Worm (Caenorhabditis elegans): Measurements from ENCODE around the gene Y105C5B.17.

Y105C5B.17 gene

ce11 chrIV:15938471-15938870 is 24.4 kb upstream of the Y105C5B.17 start:
- TF ChIP-seq Y55F3AM.14 (GFP tag; optimal IDR thresholded peaks at IDR 0.05): no peak
- no peak for TF ChIP-seq peb-1 (tag; optimal IDR thresholded peaks at IDR 0.05)
- TF ChIP-seq nhr-77 (tag; optimal IDR thresholded peaks at IDR 0.05): no peak
- no peak for TF ChIP-seq mdl-1 (tag; optimal IDR thresholded peaks at IDR 0.05)
- no peak for TF ChIP-seq nhr-12 (tag; optimal IDR thresholded peaks at IDR 0.05)
- no peak for TF ChIP-seq nhr-21 (tag; optimal IDR thresholded peaks at IDR 0.05)
- no peak for TF ChIP-seq nhr-237 (tag; optimal IDR thresholded peaks at IDR 0.05)
- no peak for TF ChIP-seq nhr-10 (tag; optimal IDR thresholded peaks at IDR 0.05)
- TF ChIP-seq egl-27 (tag; optimal IDR thresholded peaks at IDR 0.05): no peak
- TF ChIP-seq ceh-16 (tag; optimal IDR thresholded peaks at IDR 0.05): no peak
- no peak for TF ChIP-seq crh-2 (tag; optimal IDR thresholded peaks at IDR 0.05)
- no peak for TF ChIP-seq lin-13 (GFP tag; optimal IDR thresholded peaks at IDR 0.05)
- TF ChIP-seq fos-1 (tag; optimal IDR thresholded peaks at IDR 0.05): no peak
- no peak for TF ChIP-seq nhr-23 (tag; optimal IDR thresholded peaks at IDR 0.05)
- no peak for TF ChIP-seq ztf-4 (tag; optimal IDR thresholded peaks at IDR 0.05)
- no peak for TF ChIP-seq lin-39 (tag; optimal IDR thresholded peaks at IDR 0.05)
- TF ChIP-seq blmp-1 (tag; optimal IDR thresholded peaks at IDR 0.05; ENCODE audit: insufficient read depth): no peak
- TF ChIP-seq R02D3.7 (tag; optimal IDR thresholded peaks at IDR 0.05): no peak

- no peak for TF ChIP-seq nhr-10 (tag; optimal IDR thresholded peaks at IDR 0.05)
- TF ChIP-seq unc-55 (GFP tag; optimal IDR thresholded peaks at IDR 0.05): no peak
- TF ChIP-seq ceh-16 (tag; optimal IDR thresholded peaks at IDR 0.05): no peak
- no peak for TF ChIP-seq nhr-6 (tag; optimal IDR thresholded peaks at IDR 0.05)
- TF ChIP-seq zag-1 (tag; optimal IDR thresholded peaks at IDR 0.05): no peak
- no peak for TF ChIP-seq unc-62 (GFP tag; optimal IDR thresholded peaks at IDR 0.05)
- no peak for TF ChIP-seq sma-9 (GFP tag; optimal IDR thresholded peaks at IDR 0.05)
- no peak for TF ChIP-seq sma-9 (tag; optimal IDR thresholded peaks at IDR 0.05)
- TF ChIP-seq mab-5 (tag; optimal IDR thresholded peaks at IDR 0.05): no peak
- TF ChIP-seq fos-1 (tag; optimal IDR thresholded peaks at IDR 0.05): no peak
- no peak for TF ChIP-seq nhr-25 (tag; optimal IDR thresholded peaks at IDR 0.05)
- no peak for TF ChIP-seq ztf-11 (tag; optimal IDR thresholded peaks at IDR 0.05)
- TF ChIP-seq dmd-4 (tag; optimal IDR thresholded peaks at IDR 0.05): no peak
- TF ChIP-seq nhr-77 (tag; optimal IDR thresholded peaks at IDR 0.05): no peak
- TF ChIP-seq nhr-129 (tag; optimal IDR thresholded peaks at IDR 0.05): no peak
- no peak for TF ChIP-seq nhr-11 (tag; optimal IDR thresholded peaks at IDR 0.05)
- no peak for TF ChIP-seq ZK546.5 (tag; optimal IDR thresholded peaks at IDR 0.05)
- no peak for TF ChIP-seq ztf-1 (GFP tag; conservative IDR thresholded peaks at IDR 0.05)
- no peak for TF ChIP-seq blmp-1 (tag; optimal IDR thresholded peaks at IDR 0.05; ENCODE audit: insufficient read depth)
- TF ChIP-seq ama-1 (optimal IDR thresholded peaks at IDR 0.05): no peak
- TF ChIP-seq peb-1 (tag; optimal IDR thresholded peaks at IDR 0.05): no peak
Observed at ce11 chrIV:15940811-15941210, 22.1 kb upstream of the Y105C5B.17 start.

ce11 chrIV:15941403-15941802 is 21.5 kb upstream of the Y105C5B.17 start, which contains the start of gene Y105C5B.11:
Gene Y105C5B.11, minus strand, starts transcription at chrIV:15941503.
- no peak for TF ChIP-seq alr-1 (tag; optimal IDR thresholded peaks at IDR 0.05)
- TF ChIP-seq blmp-1 (tag; optimal IDR thresholded peaks at IDR 0.05; ENCODE audit: insufficient read depth): no peak

ce11 chrIV:15946507-15946906 is 16.4 kb upstream of the Y105C5B.17 start, which contains the start of gene skr-10:
Gene skr-10, plus strand, starts transcription at chrIV:15946807.
- TF ChIP-seq nhr-11 (tag; optimal IDR thresholded peaks at IDR 0.05) (no peak), sma-3 (GFP tag; optimal IDR thresholded peaks at IDR 0.05) (no peak), ztf-4 (tag; optimal IDR thresholded peaks at IDR 0.05) (no peak), aly-2 (tag; optimal IDR thresholded peaks at IDR 0.05) (no peak), elt-1 (tag; optimal IDR thresholded peaks at IDR 0.05) (no peak), mdl-1 (tag; optimal IDR thresholded peaks at IDR 0.05) (no peak)

ce11 chrIV:15949995-15950394 is 12.9 kb upstream of the Y105C5B.17 start:
- TF ChIP-seq mbf-1 (tag; optimal IDR thresholded peaks at IDR 0.05) (no peak), aly-2 (tag; optimal IDR thresholded peaks at IDR 0.05) (no peak), nhr-10 (tag; optimal IDR thresholded peaks at IDR 0.05) (no peak), dmd-4 (tag; optimal IDR thresholded peaks at IDR 0.05) (no peak), skn-1 (tag; optimal IDR thresholded peaks at IDR 0.05) (no peak), lin-13 (GFP tag; optimal IDR thresholded peaks at IDR 0.05) (no peak), ama-1 (optimal IDR thresholded peaks at IDR 0.05) (no peak)

Measured in whole organism, L2 larva.